Worm (Caenorhabditis elegans): ENCODE results near the gene F39B3.3.

DNA sequence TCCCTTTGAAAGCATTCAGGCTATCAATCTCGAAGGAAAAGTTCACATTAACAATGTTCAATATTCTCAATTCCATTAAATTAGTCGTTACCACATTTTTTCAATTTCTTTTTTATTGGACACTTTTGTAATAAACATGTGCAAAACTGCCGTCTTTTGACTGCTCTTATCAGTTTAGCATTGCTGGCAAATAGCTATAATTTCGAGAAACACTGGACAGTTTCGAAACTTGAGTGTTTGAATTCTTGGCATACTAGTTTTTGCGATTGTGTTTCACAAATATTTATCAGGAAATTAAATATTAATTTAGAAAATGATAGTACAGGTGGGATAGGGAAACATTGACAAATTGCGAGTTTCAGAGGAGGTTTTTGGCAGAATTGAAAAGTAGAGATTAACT is 22.4 kb upstream of the F39B3.3 start:
- TF ChIP-seq pha-4 (tag; optimal IDR thresholded peaks at IDR 0.05) (no peak), ama-1 (optimal IDR thresholded peaks at IDR 0.05) (no peak), ama-1 (GFP tag; optimal IDR thresholded peaks at IDR 0.05) (no peak), unc-62 (GFP tag; optimal IDR thresholded peaks at IDR 0.05) (no peak), atf-7 (tag; optimal IDR thresholded peaks at IDR 0.05) (no peak), ztf-18 (tag; optimal IDR thresholded peaks at IDR 0.05) (no peak), dpl-1 (GFP tag; optimal IDR thresholded peaks at IDR 0.05) (no peak), cebp-1 (GFP tag; IDR thresholded peaks at IDR 0.05) (no peak), cebp-1 (tag; optimal IDR thresholded peaks at IDR 0.05) (no peak)
